Worm (Caenorhabditis elegans) whole organism, L1 larva: Measurements from ENCODE around the gene nspc-19.

Experiments
- aly-2 ChIP-seq: fragments of 150-350 bp; optimal IDR thresholded peaks from 2 replicates; lab custom pipeline; 2014; ENCODE audit warnings: missing biosample characterization, missing genetic modification characterization
- elt-3 ChIP-seq, 6 experiments: fragments of 150-350 bp in 1 of 6; sonication (generic microtip); optimal IDR thresholded peaks; 2 replicates each; lab custom pipeline; 2017 to 2018; ENCODE audit warnings: missing biosample characterization in 6 of 6, missing genetic modification characterization in 6 of 6, inconsistent platforms in 1 of 6
- fos-1 ChIP-seq: fragments of 150-350 bp; optimal IDR thresholded peaks from 2 replicates; lab custom pipeline; 2014; ENCODE audit warnings: missing biosample characterization, missing genetic modification characterization
- lin-35 ChIP-seq, 2 experiments: fragments of 150-350 bp; optimal IDR thresholded peaks; 2 replicates each; lab custom pipeline; 2014; ENCODE audit warnings: missing biosample characterization in 2 of 2, missing genetic modification characterization in 2 of 2, missing genetic modification reagents in 2 of 2
- pag-3 ChIP-seq: sonication (generic microtip); optimal IDR thresholded peaks from 2 replicates; lab custom pipeline; 2017; ENCODE audit warnings: missing genetic modification characterization, mild to moderate bottlenecking, missing compliant biosample characterization, antibody characterized with exemption, borderline replicate concordance; ENCODE audit not compliant: insufficient read depth
- unc-86 ChIP-seq: sonication (generic microtip); optimal IDR thresholded peaks from 2 replicates; lab custom pipeline; 2016; ENCODE audit warnings: missing genetic modification characterization, missing compliant biosample characterization

DNA sequence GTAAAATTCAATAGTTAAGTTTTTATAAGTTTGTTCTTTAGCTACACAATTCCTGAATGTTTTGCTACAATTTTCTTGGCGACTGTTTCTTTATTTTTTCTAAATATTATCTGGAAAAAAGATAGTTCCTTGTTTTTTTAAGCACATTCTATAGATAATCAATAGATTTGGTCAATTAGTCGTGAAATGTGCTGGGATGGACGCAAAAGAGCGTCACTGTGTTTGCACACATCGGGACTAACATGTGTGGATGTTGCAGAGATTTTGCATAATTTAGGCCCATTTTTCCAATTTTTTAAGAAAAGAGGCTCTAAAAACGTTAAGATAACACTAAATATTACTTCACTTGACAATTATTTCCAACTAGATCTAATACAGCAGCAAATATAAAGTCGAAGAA, 15.0 kb upstream of the nspc-19 start:
- TF ChIP-seq unc-86 (no peak), pag-3 (tag; lab: Kevin White, UChicago) (no peak), elt-3 (tag; optimal IDR thresholded peaks at IDR 0.05; lab: Kevin White, UChicago) (no peak), lin-35 (GFP tag; optimal IDR thresholded peaks at IDR 0.05; lab: Kevin White, UChicago) (peak; percentile 2 to 14), aly-2 (tag; lab: Kevin White, UChicago) (no peak), fos-1 (tag; lab: Kevin White, UChicago) (no peak)
